Worm (Caenorhabditis elegans) whole organism, late embryonic: Measurements from ENCODE around the gene txt-19.
"Not testable (repeated sequence)": the region's sequence is repeated elsewhere in the genome, so short reads cannot be mapped to it uniquely, and the experiment has no call there.

Experiments used
- ama-1 ChIP-seq: fragments of 150-350 bp; optimal IDR thresholded peaks from 2 replicates; lab custom pipeline; 2014
- ceh-6 ChIP-seq: fragments of 200-800 bp; sonication (Bioruptor generic); optimal IDR thresholded peaks from 2 replicates; lab custom pipeline; 2018; ENCODE audit warnings: mild to moderate bottlenecking, missing genetic modification characterization, missing compliant biosample characterization
- elt-2 ChIP-seq: sonication (generic microtip); optimal IDR thresholded peaks from 2 replicates; lab custom pipeline; 2016; ENCODE audit warnings: missing genetic modification reagents, missing genetic modification characterization, missing compliant biosample characterization
- hlh-30 ChIP-seq: sonication (generic microtip); optimal IDR thresholded peaks from 2 replicates; lab custom pipeline; 2017; ENCODE audit warnings: antibody characterized with exemption, missing genetic modification characterization, missing compliant biosample characterization; ENCODE audit not compliant: insufficient read depth
- nfya-1 ChIP-seq: sonication (generic microtip); optimal IDR thresholded peaks from 2 replicates; lab custom pipeline; 2017; ENCODE audit warnings: missing genetic modification characterization, mild to moderate bottlenecking, missing compliant biosample characterization, antibody characterized with exemption, moderate library complexity
- nhr-11 ChIP-seq: fragments of 150-350 bp; optimal IDR thresholded peaks from 2 replicates; lab custom pipeline; 2014; ENCODE audit warnings: missing biosample characterization, missing genetic modification characterization
- pha-4 ChIP-seq: fragments of 150-350 bp; optimal IDR thresholded peaks from 2 replicates; lab custom pipeline; 2018; ENCODE audit warnings: missing biosample characterization, missing genetic modification reagents, missing genetic modification characterization
- pqm-1 ChIP-seq: sonication (generic microtip); optimal IDR thresholded peaks from 2 replicates; lab custom pipeline; 2016; ENCODE audit warnings: missing genetic modification characterization, missing compliant biosample characterization
- unc-3 ChIP-seq, 2 experiments: fragments of 200-800 bp in 1 of 2; sonication (Bioruptor generic) in 1 of 2; sonication (generic microtip) in 1 of 2; conservative IDR thresholded peaks in 1 of 2; optimal IDR thresholded peaks in 1 of 2; 2 replicates each; pipeline versions ENCODE4 v1.3.6 to Lab custom; 2016 to 2022; ENCODE audit warnings: missing compliant biosample characterization in 2 of 2, missing genetic modification characterization in 2 of 2, missing genetic modification reagents in 1 of 2
- unc-42 ChIP-seq: sonication (generic microtip); optimal IDR thresholded peaks from 2 replicates; lab custom pipeline; 2016; ENCODE audit warnings: missing genotype, missing genetic modification characterization, missing compliant biosample characterization

- TF ChIP-seq ceh-6 (GFP tag; lab: Kevin White, UChicago); hlh-30 (tag; lab: Kevin White, UChicago); pqm-1; unc-42; unc-3 (GFP tag; conservative IDR thresholded peaks at IDR 0.05; lab: Robert Waterston, UW); unc-3 (tag; optimal IDR thresholded peaks at IDR 0.05; lab: Kevin White, UChicago); nfya-1 (tag; lab: Kevin White, UChicago); elt-2 (tag; lab: Kevin White, UChicago); nhr-11 (tag; lab: Kevin White, UChicago); pha-4; ama-1: not testable (repeated sequence)
These were observed 29.6 kb downstream of the txt-19 start, which contains the start of gene ZK896.1 for ce11 chrIV:12875260-12875659.
